Fruit fly (Drosophila melanogaster): ENCODE data around the gene CG3982.

The CG3982 gene

dm6 chr3L:9451522-9452118 lies 34.4 kb upstream of the CG3982 start, which contains the start of the genes CG3448 and ghi:
CG3448 (minus strand) TSS chr3L:9451572.
ghi (plus strand) TSS chr3L:9451876.
- no peak for TF ChIP-seq Sin3A (optimal IDR thresholded peaks at IDR 0.05)
- TF ChIP-seq ttk (optimal IDR thresholded peaks at IDR 0.05): no peak
- no peak for TF ChIP-seq h (optimal IDR thresholded peaks at IDR 0.05)
- TF ChIP-seq insv (optimal IDR thresholded peaks at IDR 0.05): no peak
- no peak for TF ChIP-seq psq (optimal IDR thresholded peaks at IDR 0.05)
- no peak for TF ChIP-seq Myc (optimal IDR thresholded peaks at IDR 0.05)

- TF ChIP-seq psq (optimal IDR thresholded peaks at IDR 0.05) (no peak), h (optimal IDR thresholded peaks at IDR 0.05) (no peak), ttk (optimal IDR thresholded peaks at IDR 0.05) (no peak), Myc (optimal IDR thresholded peaks at IDR 0.05) (no peak), insv (optimal IDR thresholded peaks at IDR 0.05) (no peak), Sin3A (optimal IDR thresholded peaks at IDR 0.05) (no peak)
Measured at dm6 chr3L:9447239-9447777, 30.1 kb upstream of the CG3982 start.

dm6 chr3L:9446731-9447238 lies 29.6 kb upstream of the CG3982 start, which contains the start of gene CG3529:
CG3529 (plus strand) TSS chr3L:9446864.
- TF ChIP-seq Myc (optimal IDR thresholded peaks at IDR 0.05): no peak
- TF ChIP-seq psq (optimal IDR thresholded peaks at IDR 0.05): no peak
- no peak for TF ChIP-seq insv (optimal IDR thresholded peaks at IDR 0.05)
- TF ChIP-seq Sin3A (optimal IDR thresholded peaks at IDR 0.05): no peak
- TF ChIP-seq h (optimal IDR thresholded peaks at IDR 0.05): no peak
- no peak for TF ChIP-seq ttk (optimal IDR thresholded peaks at IDR 0.05)

dm6 chr3L:9442625-9443282 lies 25.6 kb upstream of the CG3982 start, which contains the start of gene Srg3:
Srg3 (plus strand) TSS chr3L:9443232.
- TF ChIP-seq ttk (optimal IDR thresholded peaks at IDR 0.05) (no peak), Sin3A (optimal IDR thresholded peaks at IDR 0.05) (no peak), psq (optimal IDR thresholded peaks at IDR 0.05) (no peak), Myc (optimal IDR thresholded peaks at IDR 0.05) (no peak), h (optimal IDR thresholded peaks at IDR 0.05) (no peak), insv (optimal IDR thresholded peaks at IDR 0.05) (no peak)

dm6 chr3L:9441907-9442479 lies 24.8 kb upstream of the CG3982 start, which contains the start of the genes Bet3 and Nf-YA:
Bet3 (minus strand) TSS chr3L:9442267.
Nf-YA (minus strand) TSS chr3L:9442267.
- no peak for TF ChIP-seq ttk (optimal IDR thresholded peaks at IDR 0.05)
- TF ChIP-seq Myc (optimal IDR thresholded peaks at IDR 0.05): no peak
- TF ChIP-seq psq (optimal IDR thresholded peaks at IDR 0.05): no peak
- no peak for TF ChIP-seq insv (optimal IDR thresholded peaks at IDR 0.05)
- no peak for TF ChIP-seq Sin3A (optimal IDR thresholded peaks at IDR 0.05)
- no peak for TF ChIP-seq h (optimal IDR thresholded peaks at IDR 0.05)

- no peak for TF ChIP-seq psq (optimal IDR thresholded peaks at IDR 0.05)
- TF ChIP-seq h (optimal IDR thresholded peaks at IDR 0.05): no peak
- no peak for TF ChIP-seq insv (optimal IDR thresholded peaks at IDR 0.05)
- TF ChIP-seq Myc (optimal IDR thresholded peaks at IDR 0.05): no peak
- TF ChIP-seq Sin3A (optimal IDR thresholded peaks at IDR 0.05): no peak
Measured at dm6 chr3L:9438858-9439257, 21.7 kb upstream of the CG3982 start.

dm6 chr3L:9435831-9436230 lies 18.6 kb upstream of the CG3982 start:
- TF ChIP-seq psq (optimal IDR thresholded peaks at IDR 0.05) (no peak), ttk (optimal IDR thresholded peaks at IDR 0.05) (no peak), Myc (optimal IDR thresholded peaks at IDR 0.05) (no peak), insv (optimal IDR thresholded peaks at IDR 0.05) (no peak), h (optimal IDR thresholded peaks at IDR 0.05) (no peak), Sin3A (optimal IDR thresholded peaks at IDR 0.05) (no peak)

dm6 chr3L:9435315-9435714 lies 18.1 kb upstream of the CG3982 start, which contains the start of gene CG42526:
CG42526 (minus strand) TSS chr3L:9435399.
- TF ChIP-seq Myc (optimal IDR thresholded peaks at IDR 0.05): no peak
- TF ChIP-seq psq (optimal IDR thresholded peaks at IDR 0.05): no peak
- TF ChIP-seq h (optimal IDR thresholded peaks at IDR 0.05): no peak
- TF ChIP-seq ttk (optimal IDR thresholded peaks at IDR 0.05): no peak
- TF ChIP-seq insv (optimal IDR thresholded peaks at IDR 0.05): no peak
- TF ChIP-seq Sin3A (optimal IDR thresholded peaks at IDR 0.05): no peak

- TF ChIP-seq insv (optimal IDR thresholded peaks at IDR 0.05): no peak
- TF ChIP-seq ttk (optimal IDR thresholded peaks at IDR 0.05): no peak
- TF ChIP-seq psq (optimal IDR thresholded peaks at IDR 0.05): no peak
- no peak for TF ChIP-seq h (optimal IDR thresholded peaks at IDR 0.05)
- TF ChIP-seq Myc (optimal IDR thresholded peaks at IDR 0.05): no peak
- no peak for TF ChIP-seq Sin3A (optimal IDR thresholded peaks at IDR 0.05)
Measured at dm6 chr3L:9432810-9433587, 15.8 kb upstream of the CG3982 start.

dm6 chr3L:9431848-9432623 lies 14.8 kb upstream of the CG3982 start:
- TF ChIP-seq Sin3A (optimal IDR thresholded peaks at IDR 0.05) (no peak), Myc (optimal IDR thresholded peaks at IDR 0.05) (no peak), ttk (optimal IDR thresholded peaks at IDR 0.05) (no peak), h (optimal IDR thresholded peaks at IDR 0.05) (no peak), psq (optimal IDR thresholded peaks at IDR 0.05) (no peak), insv (optimal IDR thresholded peaks at IDR 0.05) (no peak)

Data from Kc167 (cell line).